Worm (Caenorhabditis elegans): ENCODE results near the gene lgc-33.

DNA sequence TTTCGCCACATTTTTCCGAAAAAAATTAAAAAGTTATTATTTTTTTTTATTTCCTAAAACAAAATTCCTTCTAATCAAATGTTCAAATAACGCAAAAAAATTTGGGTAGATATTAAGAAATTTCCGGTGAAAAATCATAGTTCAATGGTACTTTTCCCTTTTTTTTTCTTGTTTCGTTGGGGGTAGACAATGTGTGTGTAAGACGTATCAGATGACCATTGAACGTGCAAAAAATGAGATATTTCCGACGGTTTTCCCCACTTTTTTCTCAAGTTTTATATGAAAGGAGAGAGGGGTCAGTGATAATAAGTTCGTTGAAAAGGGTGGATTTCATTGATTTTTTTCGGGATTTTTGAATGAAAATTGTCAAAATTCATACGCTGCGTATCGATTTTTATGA, 19.2 kb upstream of the lgc-33 start:
- no peak for TF ChIP-seq irx-1 (tag; optimal IDR thresholded peaks at IDR 0.05)
- TF ChIP-seq sptf-1 (tag; optimal IDR thresholded peaks at IDR 0.05) = no peak
- no peak for TF ChIP-seq mdl-1 (tag; optimal IDR thresholded peaks at IDR 0.05)
- no peak for TF ChIP-seq nhr-12 (tag; optimal IDR thresholded peaks at IDR 0.05)
- TF ChIP-seq rnt-1 (tag; optimal IDR thresholded peaks at IDR 0.05) = no peak
- TF ChIP-seq elt-3 (tag; optimal IDR thresholded peaks at IDR 0.05) = peak in 1 of 6 experiments; percentile 44
- TF ChIP-seq vab-15 (tag; optimal IDR thresholded peaks at IDR 0.05) = no peak
- no peak for TF ChIP-seq ama-1 (optimal IDR thresholded peaks at IDR 0.05)

All from whole organism, L1 larva.